Fruit fly (Drosophila melanogaster) Kc167 (cell line): ENCODE data around the gene Strip.

Experiments
- Myc ChIP-seq: fragments of >200 bp; optimal IDR thresholded peaks from 2 replicates; lab custom pipeline; 2017; ENCODE audit warnings: missing external identifiers
- Sin3A ChIP-seq: fragments of >200 bp; optimal IDR thresholded peaks from 2 replicates; lab custom pipeline; 2018; ENCODE audit warnings: missing external identifiers
- h ChIP-seq: fragments of >200 bp; optimal IDR thresholded peaks from 3 replicates; lab custom pipeline; 2018; ENCODE audit warnings: missing external identifiers
- insv ChIP-seq: fragments of >200 bp; optimal IDR thresholded peaks from 3 replicates; lab custom pipeline; 2018; ENCODE audit warnings: missing external identifiers
- psq ChIP-seq: fragments of >200 bp; optimal IDR thresholded peaks from 2 replicates; lab custom pipeline; 2017; ENCODE audit warnings: missing external identifiers
- ttk ChIP-seq: sonication (Bioruptor generic); optimal IDR thresholded peaks from 2 replicates; lab custom pipeline; 2017; ENCODE audit warnings: missing external identifiers

Strip gene

DNA sequence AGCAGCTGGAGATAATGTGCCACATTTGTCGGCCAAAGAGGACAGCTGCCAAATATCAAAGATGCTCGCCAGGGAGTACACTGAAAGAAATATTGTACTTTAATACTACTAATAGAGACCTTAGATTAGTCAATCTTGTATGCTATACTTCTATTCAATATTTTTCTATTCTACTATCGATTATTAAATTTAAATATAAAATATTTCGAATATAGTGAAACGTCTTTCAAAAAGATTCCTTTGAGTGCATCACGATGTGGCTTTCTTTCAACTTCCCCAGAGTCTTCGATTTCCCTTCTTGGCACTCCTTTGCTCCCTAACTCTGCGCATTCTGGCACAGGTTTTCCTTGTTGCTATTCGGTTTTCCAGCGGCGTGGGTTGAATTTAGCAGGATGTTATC, 43.8 kb downstream of the Strip start:
- TF ChIP-seq insv (lab: Kevin White, UChicago) (no peak), Sin3A (lab: Kevin White, UChicago) (no peak), psq (lab: Kevin White, UChicago) (no peak), ttk (lab: Kevin White, UChicago) (no peak), Myc (lab: Kevin White, UChicago) (no peak), h (lab: Kevin White, UChicago) (no peak)

- no peak for TF ChIP-seq insv (lab: Kevin White, UChicago)
- TF ChIP-seq psq (lab: Kevin White, UChicago), result no peak
Observed at dm6 chr3L:3283264-3283663, 45.4 kb downstream of the Strip start.

dm6 chr3L:3279930-3280329, 48.7 kb downstream of the Strip start, which contains the start of gene CG12017:
Gene CG12017, plus strand, starts transcription at chr3L:3280239.
- TF ChIP-seq insv (lab: Kevin White, UChicago) (no peak), Sin3A (lab: Kevin White, UChicago) (no peak), Myc (lab: Kevin White, UChicago) (no peak), h (lab: Kevin White, UChicago) (no peak), psq (lab: Kevin White, UChicago) (no peak), ttk (lab: Kevin White, UChicago) (no peak)

DNA sequence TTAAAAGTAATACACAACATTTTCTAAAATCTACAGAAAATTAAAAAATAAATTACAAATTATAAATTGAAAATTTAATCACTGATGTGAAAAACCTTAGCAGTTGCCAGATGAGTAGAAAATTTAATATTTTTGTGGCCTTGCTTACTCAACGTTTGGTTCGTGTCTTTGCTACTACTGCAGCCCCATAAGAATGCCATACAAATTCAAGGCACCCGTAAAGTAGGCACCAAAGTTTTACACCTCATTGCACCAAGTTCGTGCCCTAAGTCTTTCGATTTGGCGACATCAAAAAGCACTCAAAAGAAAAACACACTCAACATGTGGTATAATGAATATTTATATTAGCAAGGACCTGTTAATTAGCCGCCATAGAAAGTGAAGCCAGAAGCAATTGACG, 51.7 kb downstream of the Strip start:
- no peak for TF ChIP-seq psq (lab: Kevin White, UChicago)
- TF ChIP-seq ttk (lab: Kevin White, UChicago), result no peak
- no peak for TF ChIP-seq insv (lab: Kevin White, UChicago)
- no peak for TF ChIP-seq h (lab: Kevin White, UChicago)
- TF ChIP-seq Sin3A (lab: Kevin White, UChicago), result no peak
- no peak for TF ChIP-seq Myc (lab: Kevin White, UChicago)

dm6 chr3L:3274463-3275177, 54.1 kb downstream of the Strip start:
- TF ChIP-seq Myc (lab: Kevin White, UChicago), result no peak
- TF ChIP-seq ttk (lab: Kevin White, UChicago), result no peak
- TF ChIP-seq insv (lab: Kevin White, UChicago), result no peak
- no peak for TF ChIP-seq h (lab: Kevin White, UChicago)
- no peak for TF ChIP-seq psq (lab: Kevin White, UChicago)
- TF ChIP-seq Sin3A (lab: Kevin White, UChicago), result no peak
